Fruit fly (Drosophila melanogaster): ENCODE data around the gene CG32228.

Gene CG32228

dm6 chr3L:20230178-20230775 is 35.3 kb upstream of the CG32228 start:
- TF ChIP-seq Eip78C (GFP tag): peak; percentile 74
- peak; percentile 76 for TF ChIP-seq Eip93F (GFP tag; optimal IDR thresholded peaks at IDR 0.05)
- no peak for TF ChIP-seq lz (GFP tag; optimal IDR thresholded peaks at IDR 0.05)
- TF ChIP-seq CG6163 (GFP tag; IDR thresholded peaks at IDR 0.05): 0 out of 3 replicates have a peak, but pooled peaks have one; percentile 17
- TF ChIP-seq esn (GFP tag; optimal IDR thresholded peaks at IDR 0.05): peak; percentile 17
- TF ChIP-seq Blimp-1 (GFP tag; optimal IDR thresholded peaks at IDR 0.05): peak; percentile 87
- no peak for TF ChIP-seq CG11294 (GFP tag; IDR thresholded peaks at IDR 0.05)

DNA sequence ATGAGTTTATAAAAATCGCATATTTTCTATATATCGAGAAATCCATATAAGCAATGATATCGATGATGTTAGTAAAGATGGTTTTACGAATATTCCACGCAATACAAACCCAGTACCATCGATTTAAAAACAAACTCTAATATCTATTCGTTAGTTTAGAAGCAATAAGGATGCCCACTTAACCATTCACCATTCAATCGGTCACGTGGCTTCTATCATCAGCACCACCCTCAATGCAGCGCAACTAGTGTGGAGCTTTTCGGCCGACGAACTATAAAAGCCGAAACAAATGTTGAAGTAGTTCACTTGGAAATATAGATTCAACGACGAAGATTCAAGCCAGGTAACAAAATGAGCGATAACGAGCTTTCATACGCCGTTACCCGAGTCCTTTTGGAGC is 34.2 kb upstream of the CG32228 start, which contains the start of gene CG13813:
CG13813 (plus strand) TSS at position 301 of the 400 bp plus-strand sequence.
- TF ChIP-seq CG8119 (GFP tag; IDR thresholded peaks at IDR 0.05) (no peak), CG11762 (GFP tag; optimal IDR thresholded peaks at IDR 0.05; ENCODE audit: insufficient read depth) (no peak), Eip78C (GFP tag) (no peak), topi (GFP tag; optimal IDR thresholded peaks at IDR 0.05) (no peak), net (GFP tag; optimal IDR thresholded peaks at IDR 0.05) (no peak), fd59A (GFP tag; optimal IDR thresholded peaks at IDR 0.05) (no peak), Eip75B (GFP tag; optimal IDR thresholded peaks at IDR 0.05) (no peak), Blimp-1 (GFP tag; optimal IDR thresholded peaks at IDR 0.05) (no peak)

- TF ChIP-seq CG6276 (GFP tag; optimal IDR thresholded peaks at IDR 0.05) (no peak), Eip78C (GFP tag) (no peak), fd59A (GFP tag; optimal IDR thresholded peaks at IDR 0.05) (no peak), fkh (GFP tag; optimal IDR thresholded peaks at IDR 0.05) (no peak), Hr39 (GFP tag; optimal IDR thresholded peaks at IDR 0.05) (no peak), CG6808 (GFP tag; optimal IDR thresholded peaks at IDR 0.05) (no peak), Eip75B (GFP tag; optimal IDR thresholded peaks at IDR 0.05) (no peak), CG32006 (GFP tag; optimal IDR thresholded peaks at IDR 0.05) (no peak), net (GFP tag; optimal IDR thresholded peaks at IDR 0.05) (no peak), Met (GFP tag; optimal IDR thresholded peaks at IDR 0.05) (no peak), topi (GFP tag; optimal IDR thresholded peaks at IDR 0.05) (no peak), CG8319 (GFP tag; optimal IDR thresholded peaks at IDR 0.05) (no peak), dsx (GFP tag; optimal IDR thresholded peaks at IDR 0.05; ENCODE audit: poor library complexity, severe bottlenecking) (no peak), vri (GFP tag; optimal IDR thresholded peaks at IDR 0.05) (no peak), Sox14 (GFP tag; optimal IDR thresholded peaks at IDR 0.05) (no peak)
Observed at dm6 chr3L:20237167-20237566, 28.4 kb upstream of the CG32228 start.

- no peak for TF ChIP-seq spab (GFP tag; optimal IDR thresholded peaks at IDR 0.05)
- no peak for TF ChIP-seq CG34406 (GFP tag; optimal IDR thresholded peaks at IDR 0.05)
- TF ChIP-seq Sox15 (GFP tag; optimal IDR thresholded peaks at IDR 0.05): no peak
- no peak for TF ChIP-seq CG6276 (GFP tag; optimal IDR thresholded peaks at IDR 0.05)
- no peak for TF ChIP-seq OdsH (GFP tag; optimal IDR thresholded peaks at IDR 0.05)
- no peak for TF ChIP-seq fd85E (GFP tag; optimal IDR thresholded peaks at IDR 0.05)
- no peak for TF ChIP-seq Blimp-1 (GFP tag; optimal IDR thresholded peaks at IDR 0.05)
Observed at dm6 chr3L:20240753-20241152, 24.9 kb upstream of the CG32228 start, which contains the start of gene Clc. TSS of gene Clc (plus strand) at chr3L:20241053.

DNA sequence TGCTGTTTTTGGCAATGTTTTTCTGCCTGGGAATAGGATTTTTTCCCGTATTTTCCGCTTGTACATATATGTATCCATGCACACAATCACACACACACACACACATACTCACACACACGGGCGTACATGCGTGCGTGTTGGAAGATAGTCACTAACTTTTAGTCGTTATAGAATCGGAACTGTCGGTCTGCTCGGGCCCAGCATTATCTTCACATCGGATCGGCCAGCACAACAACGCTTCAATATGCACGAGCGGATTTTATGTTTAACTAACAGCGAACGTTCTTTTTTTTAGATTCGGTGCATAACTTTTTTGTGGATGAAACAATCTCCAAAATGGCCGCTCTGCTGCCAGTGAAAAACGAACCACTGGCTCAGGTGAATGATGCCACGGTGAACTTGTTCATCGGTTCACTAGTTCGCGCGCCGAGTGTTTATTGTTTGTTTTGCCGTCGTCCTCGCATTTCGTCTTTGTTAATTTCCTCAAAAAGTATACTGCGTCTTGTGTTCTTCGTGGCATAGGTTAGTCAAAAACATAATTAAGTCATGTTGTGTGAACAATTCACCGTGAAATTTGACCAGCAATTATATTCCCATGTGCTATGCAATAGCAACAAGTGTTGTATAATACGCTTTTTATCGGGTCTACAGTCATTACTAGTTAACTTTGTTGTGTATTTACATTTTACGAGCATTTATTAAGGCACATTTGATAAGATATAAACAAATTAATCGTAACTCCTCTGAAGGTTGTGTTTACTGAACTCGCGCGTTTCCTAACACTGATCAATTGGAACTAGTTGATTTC is 24.2 kb upstream of the CG32228 start, which contains the start of the genes CG6951 and CG17233:
CG6951 (plus strand) TSS at position 105 of the 808 bp plus-strand sequence.
CG17233 (minus strand) TSS at position 741 of the 808 bp plus-strand sequence.
- TF ChIP-seq pdm3 (GFP tag; optimal IDR thresholded peaks at IDR 0.05): no peak
- no peak for TF ChIP-seq dac (GFP tag; optimal IDR thresholded peaks at IDR 0.05)
- no peak for TF ChIP-seq eg (GFP tag; IDR thresholded peaks at IDR 0.05)
- TF ChIP-seq fkh (GFP tag; optimal IDR thresholded peaks at IDR 0.05): peak; percentile 89
- no peak for TF ChIP-seq CG8632 (GFP tag; optimal IDR thresholded peaks at IDR 0.05)
